Worm (Caenorhabditis elegans) whole organism, L2 larva: ENCODE data around the gene ZK418.2.

Experiments used
- C34F6.9 ChIP-seq: fragments of 150-350 bp; optimal IDR thresholded peaks from 2 replicates; lab custom pipeline; 2014; ENCODE audit warnings: missing biosample characterization, missing genetic modification characterization
- F13H6.1 ChIP-seq: sonication (generic microtip); optimal IDR thresholded peaks from 2 replicates; lab custom pipeline; 2016; ENCODE audit warnings: missing genetic modification characterization, missing compliant biosample characterization
- R02D3.7 ChIP-seq: fragments of 150-350 bp; optimal IDR thresholded peaks from 2 replicates; lab custom pipeline; 2014; ENCODE audit warnings: missing biosample characterization, missing genetic modification characterization
- Y55F3AM.14 ChIP-seq: fragments of 200-800 bp; sonication (Bioruptor generic); optimal IDR thresholded peaks from 2 replicates; lab custom pipeline; 2018; ENCODE audit warnings: mild to moderate bottlenecking, missing genetic modification characterization, missing compliant biosample characterization
- ZK546.5 ChIP-seq: sonication (generic microtip); optimal IDR thresholded peaks from 2 replicates; lab custom pipeline; 2017; ENCODE audit warnings: missing biosample characterization, missing genetic modification characterization
- ama-1 ChIP-seq: fragments of 150-350 bp; optimal IDR thresholded peaks from 2 replicates; lab custom pipeline; 2018; ENCODE audit warnings: inconsistent platforms
- blmp-1 ChIP-seq: sonication (generic microtip); optimal IDR thresholded peaks from 2 replicates; lab custom pipeline; 2017; ENCODE audit warnings: missing genetic modification characterization, mild to moderate bottlenecking, missing compliant biosample characterization, antibody characterized with exemption, moderate library complexity; ENCODE audit not compliant: insufficient read depth
- ceh-16 ChIP-seq: fragments of 150-350 bp; optimal IDR thresholded peaks from 2 replicates; lab custom pipeline; 2014; ENCODE audit warnings: missing biosample characterization, missing genetic modification characterization
- ceh-82 ChIP-seq: fragments of 150-350 bp; optimal IDR thresholded peaks from 2 replicates; lab custom pipeline; 2014; ENCODE audit warnings: missing biosample characterization, missing genetic modification characterization
- crh-2 ChIP-seq: sonication (generic microtip); optimal IDR thresholded peaks from 2 replicates; lab custom pipeline; 2017; ENCODE audit warnings: missing biosample characterization, missing genetic modification characterization
- dmd-4 ChIP-seq: sonication (generic microtip); optimal IDR thresholded peaks from 2 replicates; lab custom pipeline; 2017; ENCODE audit warnings: missing biosample characterization, missing genetic modification characterization
- elt-1 ChIP-seq: fragments of 150-350 bp; optimal IDR thresholded peaks from 2 replicates; lab custom pipeline; 2014; ENCODE audit warnings: missing biosample characterization, missing genetic modification characterization
- elt-3 ChIP-seq: sonication (generic microtip); optimal IDR thresholded peaks from 2 replicates; lab custom pipeline; 2017; ENCODE audit warnings: missing biosample characterization, missing genetic modification characterization
- fos-1 ChIP-seq: fragments of 150-350 bp; optimal IDR thresholded peaks from 2 replicates; lab custom pipeline; 2014; ENCODE audit warnings: missing biosample characterization, missing genetic modification characterization
- lin-11 ChIP-seq: fragments of 150-350 bp; sonication (generic microtip); optimal IDR thresholded peaks from 2 replicates; lab custom pipeline; 2014; ENCODE audit warnings: missing biosample characterization, missing genetic modification characterization, inconsistent platforms, mixed read lengths
- lin-39 ChIP-seq: fragments of 150-350 bp; optimal IDR thresholded peaks from 2 replicates; lab custom pipeline; 2014; ENCODE audit warnings: missing biosample characterization, missing genetic modification reagents, missing genetic modification characterization
- lsy-2 ChIP-seq, 2 experiments: fragments of 150-350 bp in 1 of 2; sonication (generic microtip) in 1 of 2; optimal IDR thresholded peaks; 2 replicates each; lab custom pipeline; 2014 to 2017; ENCODE audit warnings: missing biosample characterization in 2 of 2, missing genetic modification characterization in 2 of 2
- mab-5 ChIP-seq: fragments of 150-350 bp; optimal IDR thresholded peaks from 2 replicates; lab custom pipeline; 2014; ENCODE audit warnings: missing biosample characterization, missing genetic modification characterization
- mdl-1 ChIP-seq, 2 experiments: fragments of 150-350 bp in 1 of 2; sonication (generic microtip) in 1 of 2; optimal IDR thresholded peaks; 2 replicates each; lab custom pipeline; 2017; ENCODE audit warnings: missing biosample characterization in 2 of 2, missing genetic modification characterization in 2 of 2
- nhr-10 ChIP-seq: sonication (generic microtip); optimal IDR thresholded peaks from 2 replicates; lab custom pipeline; 2017; ENCODE audit warnings: missing biosample characterization, missing genetic modification characterization
- nhr-11 ChIP-seq: fragments of 150-350 bp; optimal IDR thresholded peaks from 2 replicates; lab custom pipeline; 2014; ENCODE audit warnings: missing biosample characterization, missing genetic modification characterization
- nhr-12 ChIP-seq: fragments of 150-350 bp; optimal IDR thresholded peaks from 2 replicates; lab custom pipeline; 2014; ENCODE audit warnings: missing biosample characterization, missing genetic modification characterization
- nhr-129 ChIP-seq: fragments of 150-350 bp; optimal IDR thresholded peaks from 2 replicates; lab custom pipeline; 2014; ENCODE audit warnings: missing biosample characterization, missing genetic modification characterization
- nhr-21 ChIP-seq: fragments of 150-350 bp; optimal IDR thresholded peaks from 2 replicates; lab custom pipeline; 2014; ENCODE audit warnings: missing biosample characterization, missing genetic modification characterization
- nhr-23 ChIP-seq: fragments of 150-350 bp; optimal IDR thresholded peaks from 2 replicates; lab custom pipeline; 2014; ENCODE audit warnings: missing biosample characterization, missing genetic modification reagents, missing genetic modification characterization
- nhr-25 ChIP-seq: fragments of 150-350 bp; sonication (generic microtip); optimal IDR thresholded peaks from 3 replicates; lab custom pipeline; 2014; ENCODE audit warnings: missing biosample characterization, missing genetic modification characterization
- nhr-6 ChIP-seq: fragments of 150-350 bp; optimal IDR thresholded peaks from 2 replicates; lab custom pipeline; 2014; ENCODE audit warnings: missing biosample characterization, missing genetic modification characterization
- nhr-77 ChIP-seq: fragments of 150-350 bp; optimal IDR thresholded peaks from 2 replicates; lab custom pipeline; 2014; ENCODE audit warnings: missing biosample characterization, missing genetic modification characterization
- peb-1 ChIP-seq: fragments of 150-350 bp; optimal IDR thresholded peaks from 2 replicates; lab custom pipeline; 2014; ENCODE audit warnings: missing biosample characterization, missing genetic modification characterization
- sem-4 ChIP-seq: fragments of 150-350 bp; optimal IDR thresholded peaks from 2 replicates; lab custom pipeline; 2014; ENCODE audit warnings: missing biosample characterization, missing genetic modification reagents, missing genetic modification characterization
- skn-1 ChIP-seq: sonication (generic microtip); optimal IDR thresholded peaks from 2 replicates; lab custom pipeline; 2017; ENCODE audit warnings: missing biosample characterization, missing genetic modification characterization
- snpc-4 ChIP-seq: fragments of 150-350 bp; optimal IDR thresholded peaks from 2 replicates; lab custom pipeline; 2014; ENCODE audit warnings: missing biosample characterization, missing genetic modification characterization
- unc-39 ChIP-seq: fragments of 150-350 bp; optimal IDR thresholded peaks from 2 replicates; lab custom pipeline; 2014; ENCODE audit warnings: missing biosample characterization, missing genetic modification characterization
- unc-55 ChIP-seq: fragments of 150-350 bp; sonication (generic microtip); optimal IDR thresholded peaks from 3 replicates; lab custom pipeline; 2014; ENCODE audit warnings: missing biosample characterization, missing genetic modification reagents, missing genetic modification characterization
- zag-1 ChIP-seq: fragments of 150-350 bp; optimal IDR thresholded peaks from 2 replicates; lab custom pipeline; 2014; ENCODE audit warnings: missing biosample characterization, missing genetic modification characterization
- ztf-1 ChIP-seq: fragments of 200-800 bp; sonication (Bioruptor generic); conservative IDR thresholded peaks from 2 replicates; pipeline ENCODE4 v1.3.6; 2022; ENCODE audit warnings: missing genetic modification characterization, missing compliant biosample characterization
- ztf-11 ChIP-seq: sonication (generic microtip); optimal IDR thresholded peaks from 2 replicates; lab custom pipeline; 2017; ENCODE audit warnings: missing biosample characterization, missing genetic modification characterization
- ztf-4 ChIP-seq: fragments of 150-350 bp; optimal IDR thresholded peaks from 2 replicates; lab custom pipeline; 2014; ENCODE audit warnings: missing biosample characterization, missing genetic modification characterization

ZK418.2 gene

ce11 chrIII:7091042-7091441 is at the start of gene ZK418.2:
Gene ZK418.2, plus strand, starts transcription at chrIII:7091342.
- TF ChIP-seq ceh-16 (no peak), nhr-21 (tag; lab: Kevin White, UChicago) (no peak), ZK546.5 (tag; lab: Kevin White, UChicago) (no peak), fos-1 (tag; lab: Kevin White, UChicago) (no peak), lin-11 (no peak), ztf-4 (tag; lab: Kevin White, UChicago) (no peak), unc-39 (tag; lab: Kevin White, UChicago) (no peak), lsy-2 (tag; optimal IDR thresholded peaks at IDR 0.05; lab: Kevin White, UChicago) (no peak), nhr-10 (tag; lab: Kevin White, UChicago) (no peak), nhr-77 (tag; lab: Kevin White, UChicago) (no peak), nhr-11 (tag; lab: Kevin White, UChicago) (no peak), nhr-23 (tag; lab: Kevin White, UChicago) (no peak), mab-5 (no peak), lin-39 (tag; lab: Kevin White, UChicago) (no peak), elt-3 (tag; lab: Kevin White, UChicago) (no peak)

ce11 chrIII:7045643-7046042 is 45.5 kb upstream of the ZK418.2 start, which contains the start of gene R01H2.7:
Gene R01H2.7, minus strand, starts transcription at chrIII:7045743.
- TF ChIP-seq ztf-11 (no peak), mdl-1 (tag; optimal IDR thresholded peaks at IDR 0.05; lab: Kevin White, UChicago) (no peak), ama-1 (lab: Kevin White, UChicago) (no peak), Y55F3AM.14 (GFP tag; lab: Kevin White, UChicago) (no peak), skn-1 (tag; lab: Kevin White, UChicago) (no peak), R02D3.7 (tag; lab: Kevin White, UChicago) (no peak), ceh-16 (no peak), nhr-10 (tag; lab: Kevin White, UChicago) (no peak), lsy-2 (tag; optimal IDR thresholded peaks at IDR 0.05; lab: Kevin White, UChicago) (no peak), ztf-1 (GFP tag; lab: Robert Waterston, UW) (no peak), unc-39 (tag; lab: Kevin White, UChicago) (no peak), blmp-1 (tag; lab: Kevin White, UChicago) (no peak), mab-5 (no peak), nhr-129 (tag; lab: Kevin White, UChicago) (no peak)
- TF ChIP-seq, all 48 proteins: peak for 0

ce11 chrIII:7056241-7056640 is 34.9 kb upstream of the ZK418.2 start, which contains the start of gene R01H2.2:
Gene R01H2.2, plus strand, starts transcription at chrIII:7056541.
- TF ChIP-seq nhr-12 (tag; lab: Kevin White, UChicago), result no peak
- TF ChIP-seq ZK546.5 (tag; lab: Kevin White, UChicago), result no peak
- no peak for TF ChIP-seq dmd-4 (tag; lab: Kevin White, UChicago)
- TF ChIP-seq lin-39 (tag; lab: Kevin White, UChicago), result no peak
- no peak for TF ChIP-seq peb-1 (tag; lab: Kevin White, UChicago)
- no peak for TF ChIP-seq C34F6.9 (tag; lab: Kevin White, UChicago)
- TF ChIP-seq ceh-82, result no peak
- TF ChIP-seq elt-1 (tag; lab: Kevin White, UChicago), result no peak
- TF ChIP-seq unc-55 (GFP tag; lab: Kevin White, UChicago), result no peak
- TF ChIP-seq F13H6.1 (tag; lab: Kevin White, UChicago), result no peak
- no peak for TF ChIP-seq lsy-2 (tag; optimal IDR thresholded peaks at IDR 0.05; lab: Kevin White, UChicago)
- no peak for TF ChIP-seq nhr-11 (tag; lab: Kevin White, UChicago)
- TF ChIP-seq mab-5, result no peak
- no peak for TF ChIP-seq ztf-4 (tag; lab: Kevin White, UChicago)
- TF ChIP-seq ztf-11, result no peak
- no peak for TF ChIP-seq nhr-10 (tag; lab: Kevin White, UChicago)
- TF ChIP-seq crh-2 (tag; lab: Kevin White, UChicago), result no peak

ce11 chrIII:7060531-7061095 is 30.5 kb upstream of the ZK418.2 start, which contains the start of gene egg-2:
Gene egg-2, minus strand, starts transcription at chrIII:7060583.
- TF ChIP-seq mab-5 (no peak), ceh-82 (no peak), unc-39 (tag; lab: Kevin White, UChicago) (no peak), nhr-77 (tag; lab: Kevin White, UChicago) (no peak), nhr-25 (tag; lab: Kevin White, UChicago) (no peak), nhr-12 (tag; lab: Kevin White, UChicago) (no peak), snpc-4 (tag; lab: Kevin White, UChicago) (no peak), lsy-2 (tag; optimal IDR thresholded peaks at IDR 0.05; lab: Kevin White, UChicago) (no peak), sem-4 (tag; lab: Kevin White, UChicago) (no peak), F13H6.1 (tag; lab: Kevin White, UChicago) (no peak), mdl-1 (tag; optimal IDR thresholded peaks at IDR 0.05; lab: Kevin White, UChicago) (no peak), zag-1 (tag; lab: Kevin White, UChicago) (no peak), ama-1 (lab: Kevin White, UChicago) (no peak), ztf-11 (no peak), nhr-6 (no peak), lin-11 (no peak)
